Fruit fly (Drosophila melanogaster) whole organism, embryonic: ENCODE results near the gene unk.
A peak's percentile ranks its signal among the peaks of the same experiment; 100 is the strongest.

Source experiments
- Bgb ChIP-seq: fragments of 200-800 bp; sonication (Bioruptor generic); IDR thresholded peaks from 2 replicates; pipeline ENCODE4 v1.3.6; 2022; ENCODE audit warnings: missing biosample characterization, missing genetic modification characterization; ENCODE audit not compliant: partially characterized antibody
- BtbVII ChIP-seq: fragments of 200-800 bp; sonication (Bioruptor generic); optimal IDR thresholded peaks from 3 replicates; lab custom pipeline; 2017; ENCODE audit warnings: missing biosample characterization, mild to moderate bottlenecking, missing genetic modification characterization
- CG11247 ChIP-seq: fragments of 200-800 bp; sonication (Bioruptor generic); IDR thresholded peaks from 2 replicates; pipeline ENCODE4 v1.3.6; 2022; ENCODE audit warnings: missing biosample characterization, missing genetic modification characterization
- CG11723 ChIP-seq: fragments of 200-800 bp; sonication (Bioruptor generic); optimal IDR thresholded peaks from 2 replicates; lab custom pipeline; 2017; ENCODE audit warnings: missing biosample characterization, mild to moderate bottlenecking, missing genetic modification characterization
- CG12071 ChIP-seq: fragments of 200-800 bp; sonication (Bioruptor generic); optimal IDR thresholded peaks from 3 replicates; lab custom pipeline; 2018; ENCODE audit warnings: missing biosample characterization, mild to moderate bottlenecking, missing genetic modification characterization
- CG12155 ChIP-seq: fragments of 200-800 bp; sonication (Bioruptor generic); optimal IDR thresholded peaks from 3 replicates; lab custom pipeline; 2016; ENCODE audit warnings: missing biosample characterization, missing genetic modification characterization
- CG12299 ChIP-seq: fragments of 200-800 bp; sonication (Bioruptor generic); optimal IDR thresholded peaks from 2 replicates; lab custom pipeline; 2018; ENCODE audit warnings: missing biosample characterization, mild to moderate bottlenecking, missing genetic modification characterization
- CG13775 ChIP-seq: fragments of 200-800 bp; sonication (Bioruptor generic); optimal IDR thresholded peaks from 3 replicates; lab custom pipeline; 2017; ENCODE audit warnings: missing biosample characterization, mild to moderate bottlenecking, missing genetic modification characterization
- CG14441 ChIP-seq: fragments of 200-800 bp; sonication (Bioruptor generic); IDR thresholded peaks from 2 replicates; pipeline ENCODE4 v1.3.6; 2022; ENCODE audit warnings: missing biosample characterization, missing genetic modification characterization
- CG14860 ChIP-seq: fragments of 200-800 bp; sonication (Bioruptor generic); IDR thresholded peaks from 3 replicates; pipeline ENCODE4 v1.3.6; 2022; ENCODE audit warnings: missing biosample characterization, missing genetic modification characterization; ENCODE audit not compliant: partially characterized antibody
- CG1602 ChIP-seq: fragments of 200-800 bp; sonication (Bioruptor generic); optimal IDR thresholded peaks from 3 replicates; lab custom pipeline; 2016; ENCODE audit warnings: missing biosample characterization, missing genetic modification characterization
- CG2120 ChIP-seq: fragments of 200-800 bp; sonication (Bioruptor generic); optimal IDR thresholded peaks from 3 replicates; lab custom pipeline; 2016; ENCODE audit warnings: missing biosample characterization, missing genetic modification characterization
- CG30403 ChIP-seq: fragments of 200-800 bp; sonication (Bioruptor generic); optimal IDR thresholded peaks from 3 replicates; lab custom pipeline; 2016; ENCODE audit warnings: missing biosample characterization, missing genetic modification characterization
- CG31365 ChIP-seq: fragments of 200-800 bp; sonication (Bioruptor generic); optimal IDR thresholded peaks from 2 replicates; lab custom pipeline; 2018; ENCODE audit warnings: missing biosample characterization, mild to moderate bottlenecking, missing genetic modification characterization
- CG34224 ChIP-seq: fragments of 200-800 bp; sonication (Bioruptor generic); IDR thresholded peaks from 3 replicates; pipeline ENCODE4 v1.3.6; 2022; ENCODE audit warnings: missing biosample characterization, missing genetic modification characterization; ENCODE audit not compliant: partially characterized antibody
- CG9215 ChIP-seq: fragments of 200-800 bp; sonication (Bioruptor generic); IDR thresholded peaks from 2 replicates; pipeline ENCODE4 v1.3.6; 2022; ENCODE audit warnings: missing biosample characterization, missing genetic modification characterization
- CG9727 ChIP-seq: fragments of 200-800 bp; sonication (Bioruptor generic); optimal IDR thresholded peaks from 3 replicates; lab custom pipeline; 2017; ENCODE audit warnings: missing biosample characterization, mild to moderate bottlenecking, missing genetic modification characterization
- CG9817 ChIP-seq: fragments of 200-800 bp; sonication (Bioruptor generic); optimal IDR thresholded peaks from 2 replicates; lab custom pipeline; 2018; ENCODE audit warnings: missing biosample characterization, mild to moderate bottlenecking, missing genetic modification characterization, moderate library complexity
- CHES-1-like ChIP-seq: fragments of 200-800 bp; sonication (Bioruptor generic); optimal IDR thresholded peaks from 2 replicates; lab custom pipeline; 2016; ENCODE audit warnings: missing biosample characterization, missing genetic modification characterization
- Camta ChIP-seq: fragments of 200-800 bp; sonication (Bioruptor generic); optimal IDR thresholded peaks from 2 replicates; lab custom pipeline; 2016; ENCODE audit warnings: missing biosample characterization, missing genetic modification characterization
- Chrac-16 ChIP-seq: fragments of 200-800 bp; sonication (Bioruptor generic); optimal IDR thresholded peaks from 3 replicates; lab custom pipeline; 2016; ENCODE audit warnings: missing biosample characterization, missing genetic modification characterization
- H15 ChIP-seq: fragments of 200-800 bp; sonication (Bioruptor generic); IDR thresholded peaks from 3 replicates; pipeline ENCODE4 v1.3.6; 2022; ENCODE audit warnings: missing biosample characterization, missing genetic modification characterization
- Hmr ChIP-seq: fragments of 200-800 bp; sonication (Bioruptor generic); optimal IDR thresholded peaks from 3 replicates; lab custom pipeline; 2017; ENCODE audit warnings: mild to moderate bottlenecking, missing biosample characterization, missing genetic modification reagents, missing genetic modification characterization
- NC2α ChIP-seq: fragments of 200-800 bp; sonication (Bioruptor generic); optimal IDR thresholded peaks from 2 replicates; lab custom pipeline; 2016; ENCODE audit warnings: missing biosample characterization, missing genetic modification characterization
- NFAT ChIP-seq: fragments of 200-800 bp; sonication (Bioruptor generic); IDR thresholded peaks from 2 replicates; pipeline ENCODE4 v1.3.6; 2022; ENCODE audit warnings: missing biosample characterization, missing genetic modification characterization
- Neu2 ChIP-seq: fragments of 200-800 bp; sonication (Bioruptor generic); optimal IDR thresholded peaks from 3 replicates; lab custom pipeline; 2016; ENCODE audit warnings: missing biosample characterization, missing genetic modification characterization, borderline replicate concordance
- PHDP ChIP-seq: fragments of 200-800 bp; sonication (Bioruptor generic); optimal IDR thresholded peaks from 3 replicates; lab custom pipeline; 2018; ENCODE audit warnings: missing biosample characterization, mild to moderate bottlenecking, missing genetic modification characterization, moderate library complexity
- Ptx1 ChIP-seq: fragments of 200-800 bp; sonication (Bioruptor generic); IDR thresholded peaks from 2 replicates; pipeline ENCODE4 v1.3.6; 2022; ENCODE audit warnings: missing biosample characterization, missing genetic modification characterization
- Stat92E ChIP-seq, 3 experiments: fragments of >200 bp in 2 of 3; fragments of 200-800 bp in 1 of 3; sonication (Bioruptor generic) in 1 of 3; optimal IDR thresholded peaks; 2 replicates each; lab custom pipeline; 2017 to 2019; ENCODE audit warnings: missing biosample characterization in 3 of 3, missing genetic modification characterization in 3 of 3, mild to moderate bottlenecking in 1 of 3, moderate library complexity in 1 of 3
- ab ChIP-seq: fragments of 200-800 bp; sonication (Bioruptor generic); optimal IDR thresholded peaks from 2 replicates; lab custom pipeline; 2016; ENCODE audit warnings: missing biosample characterization, missing genetic modification characterization
- amos ChIP-seq: fragments of 200-800 bp; sonication (Bioruptor generic); IDR thresholded peaks from 2 replicates; pipeline ENCODE4 v1.3.6; 2022; ENCODE audit warnings: missing biosample characterization, missing genetic modification characterization; ENCODE audit not compliant: partially characterized antibody
- ap ChIP-seq: fragments of 200-800 bp; sonication (Bioruptor generic); IDR thresholded peaks from 2 replicates; pipeline ENCODE4 v1.3.6; 2022; ENCODE audit warnings: missing biosample characterization, missing genetic modification characterization
- caup ChIP-seq: fragments of 200-800 bp; sonication (Bioruptor generic); optimal IDR thresholded peaks from 3 replicates; lab custom pipeline; 2017; ENCODE audit warnings: missing biosample characterization, mild to moderate bottlenecking, missing genetic modification characterization, moderate library complexity; ENCODE audit not compliant: severe bottlenecking
- corto ChIP-seq: fragments of 200-800 bp; sonication (Bioruptor generic); optimal IDR thresholded peaks from 2 replicates; lab custom pipeline; 2016; ENCODE audit warnings: missing biosample characterization, mild to moderate bottlenecking, missing genetic modification characterization, moderate library complexity
- croc ChIP-seq: fragments of 200-800 bp; sonication (Bioruptor generic); conservative IDR thresholded peaks from 3 replicates; pipeline ENCODE4 v1.3.6; 2022; ENCODE audit warnings: missing biosample characterization, missing genetic modification characterization
- fd102C ChIP-seq: fragments of 200-800 bp; sonication (Bioruptor generic); optimal IDR thresholded peaks from 2 replicates; lab custom pipeline; 2018; ENCODE audit warnings: missing biosample characterization, mild to moderate bottlenecking, missing genetic modification characterization, moderate library complexity
- fd64A ChIP-seq: fragments of 200-800 bp; sonication (Bioruptor generic); optimal IDR thresholded peaks from 3 replicates; lab custom pipeline; 2018; ENCODE audit warnings: missing biosample characterization, mild to moderate bottlenecking, missing genetic modification characterization
- gce ChIP-seq: fragments of 200-800 bp; sonication (Bioruptor generic); IDR thresholded peaks from 3 replicates; pipeline ENCODE4 v1.3.6; 2022; ENCODE audit warnings: missing biosample characterization, missing genetic modification characterization
- gfzf ChIP-seq: fragments of 200-800 bp; sonication (Bioruptor generic); optimal IDR thresholded peaks from 2 replicates; lab custom pipeline; 2016; ENCODE audit warnings: missing biosample characterization, mild to moderate bottlenecking, missing genetic modification characterization, moderate library complexity
- hb ChIP-seq: fragments of 200-800 bp; sonication (Bioruptor generic); IDR thresholded peaks from 3 replicates; pipeline ENCODE4 v1.3.6; 2022; ENCODE audit warnings: missing biosample characterization, missing genetic modification characterization; ENCODE audit not compliant: partially characterized antibody
- oc ChIP-seq: fragments of 200-800 bp; sonication (Bioruptor generic); optimal IDR thresholded peaks from 2 replicates; lab custom pipeline; 2018; ENCODE audit warnings: missing biosample characterization, mild to moderate bottlenecking, missing genetic modification characterization, moderate library complexity
- org-1 ChIP-seq: fragments of 200-800 bp; sonication (Bioruptor generic); optimal IDR thresholded peaks from 2 replicates; lab custom pipeline; 2017; ENCODE audit warnings: missing biosample characterization, missing genetic modification characterization
- pho ChIP-seq: fragments of 200-800 bp; sonication (Bioruptor generic); optimal IDR thresholded peaks from 2 replicates; lab custom pipeline; 2016; ENCODE audit warnings: missing biosample characterization, missing genetic modification characterization
- run ChIP-seq: fragments of 200-800 bp; sonication (Bioruptor generic); optimal IDR thresholded peaks from 3 replicates; lab custom pipeline; 2018; ENCODE audit warnings: missing biosample characterization, mild to moderate bottlenecking, missing genetic modification characterization
- sens-2 ChIP-seq: fragments of 200-800 bp; sonication (Bioruptor generic); IDR thresholded peaks from 2 replicates; pipeline ENCODE4 v1.3.6; 2022; ENCODE audit warnings: missing biosample characterization, missing genetic modification characterization
- seq ChIP-seq: fragments of 200-800 bp; sonication (Bioruptor generic); IDR thresholded peaks from 2 replicates; pipeline ENCODE4 v1.3.6; 2022; ENCODE audit warnings: missing biosample characterization, missing genetic modification characterization
- twi ChIP-seq: fragments of 200-800 bp; optimal IDR thresholded peaks from 2 replicates; lab custom pipeline; 2019; ENCODE audit warnings: missing biosample characterization, mild to moderate bottlenecking, missing genetic modification characterization, moderate library complexity
- yki ChIP-seq: fragments of >200 bp; optimal IDR thresholded peaks from 3 replicates; lab custom pipeline; 2018
- zen2 ChIP-seq: fragments of 200-800 bp; sonication (Bioruptor generic); IDR thresholded peaks from 3 replicates; pipeline ENCODE4 v1.3.6; 2022; ENCODE audit warnings: missing biosample characterization, missing genetic modification characterization; ENCODE audit not compliant: partially characterized antibody

Gene unk

DNA sequence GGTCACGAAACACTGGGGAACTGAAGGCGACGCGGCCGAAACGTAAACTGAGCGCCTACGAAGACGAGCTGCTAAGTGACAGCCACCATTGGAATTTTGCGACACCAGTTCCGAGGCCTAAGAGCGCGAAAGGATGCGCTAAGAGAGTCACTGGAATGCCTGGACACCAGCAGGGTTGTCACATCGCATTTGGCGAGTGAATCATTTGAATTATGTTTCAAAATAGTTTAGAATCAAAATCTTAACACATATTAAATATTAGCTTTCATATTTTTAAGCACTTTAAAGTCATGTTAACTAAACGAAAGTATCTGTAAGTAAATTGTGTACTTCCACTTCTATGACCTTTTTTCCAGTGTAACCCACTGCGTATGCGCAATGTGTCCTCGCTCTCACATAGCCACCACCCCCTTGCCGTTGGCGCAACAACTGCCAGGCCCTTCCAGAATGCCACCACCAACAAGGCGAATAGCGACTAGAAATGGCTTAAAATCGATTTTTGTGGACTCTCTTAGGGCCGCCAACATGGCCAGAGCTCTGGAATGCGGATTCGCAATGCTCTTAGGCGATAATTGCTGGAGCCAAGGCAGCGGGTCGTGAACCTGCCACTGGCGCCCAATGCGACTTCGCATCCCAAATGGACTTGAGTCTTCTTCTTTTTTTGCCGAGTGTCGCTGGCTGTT lies 44.8 kb downstream of the unk start, which contains the start of gene Cow (continued):
- TF ChIP-seq Chrac-16 (GFP tag; lab: Kevin White, UChicago) (peak; percentile 19), ab (GFP tag; lab: Kevin White, UChicago) (no peak), croc (GFP tag; lab: Robert Waterston, UW) (no peak), caup (GFP tag; lab: Kevin White, UChicago) (peak; percentile 78), fd64A (GFP tag; lab: Kevin White, UChicago) (no peak), Camta (GFP tag; lab: Kevin White, UChicago) (peak; percentile 24), CG34224 (GFP tag; lab: Robert Waterston, UW) (no peak), twi (tag; lab: Kevin White, UChicago) (no peak), Stat92E (GFP tag; optimal IDR thresholded peaks at IDR 0.05; lab: Kevin White, UChicago) (no peak), gfzf (no peak), NFAT (GFP tag; lab: Robert Waterston, UW) (no peak), CG9817 (tag; lab: Kevin White, UChicago) (peak; percentile 55), run (tag; lab: Kevin White, UChicago) (no peak), CG12299 (tag; lab: Kevin White, UChicago) (no peak), amos (no peak), org-1 (GFP tag; lab: Kevin White, UChicago) (peak; percentile 56), gce (GFP tag; lab: Robert Waterston, UW) (0 out of 3 replicates have a peak, but pooled peaks have one; percentile 12), Neu2 (GFP tag; lab: Kevin White, UChicago) (no peak), seq (GFP tag; lab: Robert Waterston, UW) (peak; percentile 60; the same call in 1 of the 2 replicates), BtbVII (GFP tag; lab: Kevin White, UChicago) (peak; percentile 35), sens-2 (GFP tag; lab: Robert Waterston, UW) (no peak), CG9727 (GFP tag; lab: Kevin White, UChicago) (peak; percentile 60), CG12071 (peak; percentile 38), CG13775 (GFP tag; lab: Kevin White, UChicago) (peak; percentile 46), H15 (GFP tag; lab: Robert Waterston, UW) (peak; percentile 59; the same call in 1 of the 3 replicates), pho (peak; percentile 69), CG31365 (no peak), oc (no peak), CG12155 (GFP tag; lab: Kevin White, UChicago) (peak; percentile 57), CG14441 (GFP tag; lab: Robert Waterston, UW) (peak; percentile 68), CG11247 (GFP tag; lab: Robert Waterston, UW) (no peak), CG11723 (GFP tag; lab: Kevin White, UChicago) (no peak), fd102C (no peak), CHES-1-like (peak; percentile 48), corto (GFP tag; lab: Kevin White, UChicago) (no peak), Bgb (GFP tag; lab: Robert Waterston, UW) (no peak), Ptx1 (peak; percentile 72), PHDP (tag; lab: Kevin White, UChicago) (peak; percentile 69), hb (GFP tag; lab: Robert Waterston, UW) (no peak), CG14860 (GFP tag; lab: Robert Waterston, UW) (no peak), CG30403 (GFP tag; lab: Kevin White, UChicago) (peak; percentile 65), ap (GFP tag; lab: Robert Waterston, UW) (peak; percentile 28; the same call in 1 of the 2 replicates), Hmr (GFP tag; lab: Kevin White, UChicago) (peak; percentile 84), zen2 (GFP tag; lab: Robert Waterston, UW) (no peak), CG1602 (GFP tag; lab: Kevin White, UChicago) (no peak), NC2α (GFP tag; lab: Kevin White, UChicago) (no peak), CG9215 (peak; percentile 69), CG2120 (GFP tag; lab: Kevin White, UChicago) (peak; percentile 88), yki (lab: Kevin White, UChicago) (no peak)
